Worm (Caenorhabditis elegans) whole organism, L1 larva: ENCODE measurements around the gene lgc-50.
A peak's percentile ranks its signal among the peaks of the same experiment; 100 is the strongest.

ENCODE experiments used
- C34B4.2 ChIP-seq: sonication (generic microtip); optimal IDR thresholded peaks from 2 replicates; lab custom pipeline; 2017; ENCODE audit warnings: mild to moderate bottlenecking, missing genetic modification characterization, missing compliant biosample characterization
- Y116A8C.19 ChIP-seq: sonication (generic microtip); optimal IDR thresholded peaks from 2 replicates; lab custom pipeline; 2016; ENCODE audit warnings: missing compliant biosample characterization, missing genetic modification characterization, borderline replicate concordance
- aha-1 ChIP-seq: fragments of 150-350 bp; optimal IDR thresholded peaks from 2 replicates; lab custom pipeline; 2014; ENCODE audit warnings: missing biosample characterization, missing genetic modification characterization
- aly-2 ChIP-seq: fragments of 150-350 bp; optimal IDR thresholded peaks from 2 replicates; lab custom pipeline; 2014; ENCODE audit warnings: missing biosample characterization, missing genetic modification characterization
- ama-1 ChIP-seq: fragments of 150-350 bp; optimal IDR thresholded peaks from 2 replicates; lab custom pipeline; 2014
- blmp-1 ChIP-seq: fragments of 150-350 bp; optimal IDR thresholded peaks from 2 replicates; lab custom pipeline; 2014; ENCODE audit warnings: missing biosample characterization, missing genetic modification characterization
- ceh-8 ChIP-seq: fragments of 200-800 bp; sonication (Bioruptor generic); optimal IDR thresholded peaks from 2 replicates; lab custom pipeline; 2018; ENCODE audit warnings: mild to moderate bottlenecking, missing genetic modification characterization, moderate library complexity, missing compliant biosample characterization
- ceh-90 ChIP-seq: sonication (generic microtip); optimal IDR thresholded peaks from 2 replicates; lab custom pipeline; 2016; ENCODE audit warnings: missing genetic modification characterization, missing compliant biosample characterization
- dpl-1 ChIP-seq, 3 experiments: fragments of 150-350 bp in 2 of 3; sonication (generic microtip) in 1 of 3; optimal IDR thresholded peaks; 2 replicates each; lab custom pipeline; 2014 to 2017; ENCODE audit warnings: missing biosample characterization in 3 of 3, missing genetic modification characterization in 3 of 3, missing genetic modification reagents in 3 of 3
- dsc-1 ChIP-seq: sonication (generic microtip); optimal IDR thresholded peaks from 2 replicates; lab custom pipeline; 2016; ENCODE audit warnings: mild to moderate bottlenecking, missing genetic modification characterization, missing compliant biosample characterization
- efl-1 ChIP-seq, 4 experiments: fragments of 150-350 bp; optimal IDR thresholded peaks in 3 of 4; peaks in 1 of 4; 1 replicate in 1 of 4; 2 replicates in 3 of 4; lab custom pipeline; 2014; ENCODE audit warnings: missing biosample characterization in 2 of 4, missing genetic modification characterization in 2 of 4, missing genetic modification reagents in 2 of 4
- efl-3 ChIP-seq: fragments of 200-800 bp; sonication (Bioruptor generic); optimal IDR thresholded peaks from 2 replicates; lab custom pipeline; 2018; ENCODE audit warnings: mild to moderate bottlenecking, missing genetic modification characterization, missing compliant biosample characterization
- egl-13 ChIP-seq: sonication (generic microtip); optimal IDR thresholded peaks from 2 replicates; lab custom pipeline; 2016; ENCODE audit warnings: missing genotype, missing genetic modification reagents, missing genetic modification characterization, missing compliant biosample characterization
- egl-27 ChIP-seq, 2 experiments: fragments of 150-350 bp in 1 of 2; sonication (generic microtip); optimal IDR thresholded peaks; 3 replicates each; lab custom pipeline; 2017 to 2018; ENCODE audit warnings: missing biosample characterization in 2 of 2, missing genetic modification characterization in 2 of 2, missing genetic modification reagents in 2 of 2
- elt-3 ChIP-seq, 6 experiments: fragments of 150-350 bp in 1 of 6; sonication (generic microtip); optimal IDR thresholded peaks; 2 replicates each; lab custom pipeline; 2017 to 2018; ENCODE audit warnings: missing biosample characterization in 6 of 6, missing genetic modification characterization in 6 of 6, inconsistent platforms in 1 of 6
- ets-5 ChIP-seq: fragments of 200-800 bp; sonication (Bioruptor generic); IDR thresholded peaks from 2 replicates; pipeline ENCODE4 v1.3.6; 2022; ENCODE audit warnings: missing genetic modification characterization, missing compliant biosample characterization
- fkh-10 ChIP-seq: sonication (generic microtip); optimal IDR thresholded peaks from 2 replicates; lab custom pipeline; 2017; ENCODE audit warnings: missing biosample characterization, missing genetic modification reagents, missing genetic modification characterization
- fos-1 ChIP-seq: fragments of 150-350 bp; optimal IDR thresholded peaks from 2 replicates; lab custom pipeline; 2014; ENCODE audit warnings: missing biosample characterization, missing genetic modification characterization
- hpl-2 ChIP-seq: fragments of 150-350 bp; optimal IDR thresholded peaks from 2 replicates; lab custom pipeline; 2014; ENCODE audit warnings: missing biosample characterization, missing genetic modification reagents, missing genetic modification characterization
- isw-1 ChIP-seq: fragments of 200-800 bp; sonication (Bioruptor generic); IDR thresholded peaks from 2 replicates; pipeline ENCODE4 v1.3.6; 2022; ENCODE audit warnings: missing genetic modification characterization, missing compliant biosample characterization
- jun-1 ChIP-seq: fragments of 150-350 bp; optimal IDR thresholded peaks from 2 replicates; lab custom pipeline; 2014; ENCODE audit warnings: missing biosample characterization, missing genetic modification reagents, missing genetic modification characterization
- lin-14 ChIP-seq: fragments of 200-800 bp; sonication (Bioruptor generic); optimal IDR thresholded peaks from 2 replicates; lab custom pipeline; 2018; ENCODE audit warnings: mild to moderate bottlenecking, missing genetic modification characterization, moderate library complexity, missing compliant biosample characterization
- lin-35 ChIP-seq, 2 experiments: fragments of 150-350 bp; optimal IDR thresholded peaks; 2 replicates each; lab custom pipeline; 2014; ENCODE audit warnings: missing biosample characterization in 2 of 2, missing genetic modification characterization in 2 of 2, missing genetic modification reagents in 2 of 2
- lir-3 ChIP-seq: sonication (generic microtip); optimal IDR thresholded peaks from 2 replicates; lab custom pipeline; 2016; ENCODE audit warnings: mild to moderate bottlenecking, missing genetic modification characterization, moderate library complexity, missing compliant biosample characterization; ENCODE audit not compliant: poor library complexity
- lsy-2 ChIP-seq, 2 experiments: fragments of 150-350 bp; optimal IDR thresholded peaks; 2 replicates each; lab custom pipeline; 2014; ENCODE audit warnings: missing biosample characterization in 2 of 2, missing genetic modification characterization in 2 of 2
- mdl-1 ChIP-seq, 2 experiments: fragments of 150-350 bp; optimal IDR thresholded peaks; 2 replicates each; lab custom pipeline; 2014 to 2017; ENCODE audit warnings: missing biosample characterization in 2 of 2, missing genetic modification characterization in 2 of 2, inconsistent platforms in 1 of 2
- mef-2 ChIP-seq: fragments of 150-350 bp; optimal IDR thresholded peaks from 2 replicates; lab custom pipeline; 2014; ENCODE audit warnings: missing biosample characterization, missing genetic modification characterization
- nhr-19 ChIP-seq: fragments of 200-800 bp; sonication (Bioruptor generic); conservative IDR thresholded peaks from 2 replicates; pipeline ENCODE4 v1.3.6; 2022; ENCODE audit warnings: missing genetic modification characterization, missing compliant biosample characterization
- nhr-20 ChIP-seq: sonication (generic microtip); optimal IDR thresholded peaks from 2 replicates; lab custom pipeline; 2016; ENCODE audit warnings: mild to moderate bottlenecking, missing genetic modification characterization, missing compliant biosample characterization
- nhr-28 ChIP-seq: fragments of 150-350 bp; optimal IDR thresholded peaks from 2 replicates; lab custom pipeline; 2014; ENCODE audit warnings: missing biosample characterization, missing genetic modification characterization
- nhr-47 ChIP-seq: sonication (generic microtip); optimal IDR thresholded peaks from 2 replicates; lab custom pipeline; 2016; ENCODE audit warnings: mild to moderate bottlenecking, missing genetic modification characterization, moderate library complexity, missing compliant biosample characterization
- nhr-71 ChIP-seq: sonication (generic microtip); optimal IDR thresholded peaks from 2 replicates; lab custom pipeline; 2016; ENCODE audit warnings: mild to moderate bottlenecking, missing genetic modification characterization, moderate library complexity, missing compliant biosample characterization
- nhr-76 ChIP-seq: sonication (generic microtip); optimal IDR thresholded peaks from 2 replicates; lab custom pipeline; 2017; ENCODE audit warnings: missing biosample characterization, missing genetic modification characterization
- nhr-77 ChIP-seq: fragments of 150-350 bp; optimal IDR thresholded peaks from 2 replicates; lab custom pipeline; 2014; ENCODE audit warnings: missing biosample characterization, missing genetic modification characterization
- nhr-85 ChIP-seq: sonication (generic microtip); peaks from one replicate; lab custom pipeline; 2016; ENCODE audit warnings: missing genetic modification characterization, inconsistent platforms, missing compliant biosample characterization
- nhr-90 ChIP-seq: sonication (generic microtip); optimal IDR thresholded peaks from 2 replicates; lab custom pipeline; 2016; ENCODE audit warnings: mild to moderate bottlenecking, missing genetic modification characterization, missing compliant biosample characterization; ENCODE audit not compliant: poor library complexity
- pag-3 ChIP-seq: sonication (generic microtip); optimal IDR thresholded peaks from 2 replicates; lab custom pipeline; 2017; ENCODE audit warnings: missing genetic modification characterization, mild to moderate bottlenecking, missing compliant biosample characterization, antibody characterized with exemption, borderline replicate concordance; ENCODE audit not compliant: insufficient read depth
- pax-3 ChIP-seq: fragments of 200-800 bp; sonication (Bioruptor generic); optimal IDR thresholded peaks from 2 replicates; lab custom pipeline; 2018; ENCODE audit warnings: mild to moderate bottlenecking, missing genetic modification characterization, moderate library complexity, missing compliant biosample characterization
- pqm-1 ChIP-seq: sonication (generic microtip); optimal IDR thresholded peaks from 3 replicates; lab custom pipeline; 2017; ENCODE audit warnings: missing biosample characterization, missing genetic modification characterization
- snpc-4 ChIP-seq: fragments of 150-350 bp; optimal IDR thresholded peaks from 2 replicates; lab custom pipeline; 2014; ENCODE audit warnings: missing biosample characterization, missing genetic modification characterization
- snu-23 ChIP-seq: sonication (generic microtip); optimal IDR thresholded peaks from 2 replicates; lab custom pipeline; 2016; ENCODE audit warnings: missing genetic modification characterization, missing compliant biosample characterization
- sptf-1 ChIP-seq: fragments of 150-350 bp; optimal IDR thresholded peaks from 2 replicates; lab custom pipeline; 2014; ENCODE audit warnings: missing biosample characterization, missing genetic modification characterization
- tbx-2 ChIP-seq: sonication (generic microtip); optimal IDR thresholded peaks from 2 replicates; lab custom pipeline; 2016; ENCODE audit warnings: missing genetic modification characterization, missing compliant biosample characterization
- tlp-1 ChIP-seq: fragments of 150-350 bp; optimal IDR thresholded peaks from 2 replicates; lab custom pipeline; 2014; ENCODE audit warnings: missing biosample characterization, missing genetic modification characterization
- unc-62 ChIP-seq: fragments of 150-350 bp; optimal IDR thresholded peaks from 2 replicates; lab custom pipeline; 2014; ENCODE audit warnings: missing biosample characterization, missing genetic modification reagents, missing genetic modification characterization
- vab-15 ChIP-seq: sonication (generic microtip); optimal IDR thresholded peaks from 2 replicates; lab custom pipeline; 2017; ENCODE audit warnings: missing genotype, mild to moderate bottlenecking, missing genetic modification characterization, missing compliant biosample characterization
- ztf-4 ChIP-seq: fragments of 150-350 bp; optimal IDR thresholded peaks from 2 replicates; lab custom pipeline; 2014; ENCODE audit warnings: missing biosample characterization, missing genetic modification characterization

Gene lgc-50

DNA sequence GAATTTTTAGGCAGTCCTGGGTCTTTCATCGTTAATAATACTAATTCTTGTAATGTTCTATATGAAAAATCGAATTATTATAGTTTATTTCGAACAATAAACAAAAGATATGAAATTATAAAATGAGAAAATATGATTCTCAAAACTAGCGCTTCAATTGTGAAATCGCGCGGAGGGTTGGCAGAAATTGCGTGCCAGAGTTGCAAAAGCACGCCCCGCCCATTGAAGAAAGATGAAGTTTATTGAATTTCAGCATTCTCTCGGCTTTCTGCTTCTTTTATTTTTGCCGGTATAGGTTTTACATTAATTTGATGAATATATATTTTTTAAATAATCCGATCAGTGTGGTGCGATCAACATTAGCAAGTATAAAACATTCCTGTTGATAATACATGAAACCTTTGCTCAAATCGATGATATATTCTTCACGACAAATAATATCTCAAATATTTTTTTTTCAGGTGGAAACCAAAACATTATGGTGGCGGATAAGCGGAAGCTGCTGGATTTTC is 36.2 kb downstream of the lgc-50 start, which contains the start of the genes eco-1 and hmgr-1 (continued):
- peak; percentile 27 for TF ChIP-seq tbx-2 (tag; lab: Kevin White, UChicago)
- peak; percentile 65 to 83 (median 76) for TF ChIP-seq dpl-1 (GFP tag; optimal IDR thresholded peaks at IDR 0.05; lab: Kevin White, UChicago)
- no peak for TF ChIP-seq jun-1 (tag; lab: Kevin White, UChicago)
- no peak for TF ChIP-seq fkh-10
- TF ChIP-seq nhr-71 (tag; lab: Kevin White, UChicago) = peak; percentile 59
- peak; percentile 38 for TF ChIP-seq lir-3 (tag; lab: Kevin White, UChicago)

ce11 chrIII:7358627-7359026 is 36.6 kb downstream of the lgc-50 start:
- TF ChIP-seq lin-14 (peak; percentile 56), nhr-20 (peak; percentile 58), elt-3 (tag; optimal IDR thresholded peaks at IDR 0.05; lab: Kevin White, UChicago) (peak in 1 of 6 experiments; percentile 20), snu-23 (GFP tag; lab: Kevin White, UChicago) (peak; percentile 17), ets-5 (GFP tag; lab: Robert Waterston, UW) (no peak)

- TF ChIP-seq fkh-10 = no peak
- peak; percentile 5 for TF ChIP-seq dsc-1 (tag; lab: Kevin White, UChicago)
- TF ChIP-seq vab-15 (tag; lab: Kevin White, UChicago) = no peak
- no peak for TF ChIP-seq aha-1 (tag; lab: Kevin White, UChicago)
- no peak for TF ChIP-seq egl-13 (tag; lab: Kevin White, UChicago)
- TF ChIP-seq elt-3 (tag; optimal IDR thresholded peaks at IDR 0.05; lab: Kevin White, UChicago) = peak in 1 of 6 experiments; percentile 1
- peak; percentile 44 for TF ChIP-seq blmp-1 (tag; lab: Kevin White, UChicago)
- no peak for TF ChIP-seq fos-1
- TF ChIP-seq nhr-20 = peak; percentile 51
- TF ChIP-seq dpl-1 (GFP tag; optimal IDR thresholded peaks at IDR 0.05; lab: Kevin White, UChicago) = peak; percentile 33 to 65 (median 47)
- no peak for TF ChIP-seq hpl-2
- no peak for TF ChIP-seq egl-27 (tag; optimal IDR thresholded peaks at IDR 0.05; lab: Kevin White, UChicago)
- no peak for TF ChIP-seq nhr-90
- peak; percentile 64 to 68 for TF ChIP-seq lin-35 (GFP tag; optimal IDR thresholded peaks at IDR 0.05; lab: Kevin White, UChicago)
- TF ChIP-seq ama-1 (lab: Kevin White, UChicago) = no peak
- no peak for TF ChIP-seq nhr-28
- no peak for TF ChIP-seq nhr-77 (tag; lab: Kevin White, UChicago)
- no peak for TF ChIP-seq mef-2
- TF ChIP-seq C34B4.2 (tag; lab: Kevin White, UChicago) = no peak
- TF ChIP-seq nhr-76 (tag; lab: Kevin White, UChicago) = no peak
- TF ChIP-seq nhr-47 (tag; lab: Kevin White, UChicago) = peak; percentile 35
- no peak for TF ChIP-seq lir-3 (tag; lab: Kevin White, UChicago)
- no peak for TF ChIP-seq ceh-90
- peak; percentile 4; the same call in 1 of the 2 replicates for TF ChIP-seq isw-1
- no peak for TF ChIP-seq unc-62
- no peak for TF ChIP-seq snpc-4 (tag; lab: Kevin White, UChicago)
- TF ChIP-seq ztf-4 (tag; lab: Kevin White, UChicago) = no peak
- TF ChIP-seq Y116A8C.19 (tag; lab: Kevin White, UChicago) = no peak
- peak; percentile 52 for TF ChIP-seq lin-14
- peak; percentile 63 to 64 for TF ChIP-seq lsy-2 (tag; optimal IDR thresholded peaks at IDR 0.05; lab: Kevin White, UChicago)
- peak; percentile 52 to 64 for TF ChIP-seq efl-1 (optimal IDR thresholded peaks at IDR 0.05; lab: Kevin White, UChicago)
- peak; percentile 63 to 96 for TF ChIP-seq efl-1 (GFP tag; optimal IDR thresholded peaks at IDR 0.05 in 1 of 2; lab: Kevin White, UChicago)
- TF ChIP-seq nhr-19 (GFP tag; lab: Robert Waterston, UW) = no peak
- peak; percentile 56 for TF ChIP-seq nhr-85 (tag; lab: Kevin White, UChicago)
- peak in 1 of 2 experiments; percentile 61 for TF ChIP-seq mdl-1 (tag; optimal IDR thresholded peaks at IDR 0.05; lab: Kevin White, UChicago)
- TF ChIP-seq nhr-71 (tag; lab: Kevin White, UChicago) = peak; percentile 56
- TF ChIP-seq aly-2 (tag; lab: Kevin White, UChicago) = no peak
- no peak for TF ChIP-seq sptf-1
- TF ChIP-seq tlp-1 (tag; lab: Kevin White, UChicago) = no peak
- no peak for TF ChIP-seq pax-3 (tag; lab: Kevin White, UChicago)
- no peak for TF ChIP-seq efl-3
- TF ChIP-seq pqm-1 (tag; lab: Kevin White, UChicago) = no peak
- no peak for TF ChIP-seq ceh-8 (GFP tag; lab: Kevin White, UChicago)
- no peak for TF ChIP-seq pag-3 (tag; lab: Kevin White, UChicago)
Measured at ce11 chrIII:7357356-7357755, 37.9 kb downstream of the lgc-50 start, which contains the start of gene F08F8.10. TSS of gene F08F8.10 (minus strand) at chrIII:7357393.
